Worm (Caenorhabditis elegans) whole organism, mixed stage, embryonic: ENCODE measurements around the gene srz-97.

ENCODE experiments used
- blmp-1 ChIP-seq: fragments of 150-350 bp; optimal IDR thresholded peaks from 2 replicates; lab custom pipeline; 2014; ENCODE audit warnings: missing biosample characterization, missing genetic modification characterization
- ceh-39 ChIP-seq: fragments of 150-350 bp; optimal IDR thresholded peaks from 2 replicates; lab custom pipeline; 2014; ENCODE audit warnings: missing biosample characterization, missing genetic modification characterization
- ces-1 ChIP-seq: fragments of 150-350 bp; optimal IDR thresholded peaks from 2 replicates; lab custom pipeline; 2014; ENCODE audit warnings: missing biosample characterization, missing genetic modification reagents, missing genetic modification characterization
- cnd-1 ChIP-seq: fragments of 200-800 bp; sonication (Bioruptor generic); optimal IDR thresholded peaks from 2 replicates; lab custom pipeline; 2018; ENCODE audit warnings: mild to moderate bottlenecking, missing genetic modification characterization, missing compliant biosample characterization
- ham-2 ChIP-seq: fragments of 200-800 bp; sonication (Bioruptor generic); optimal IDR thresholded peaks from 2 replicates; lab custom pipeline; 2018; ENCODE audit warnings: mild to moderate bottlenecking, missing genetic modification characterization, missing compliant biosample characterization
- hlh-1 ChIP-seq: fragments of 150-350 bp; optimal IDR thresholded peaks from 2 replicates; lab custom pipeline; 2014; ENCODE audit warnings: missing biosample characterization, missing genetic modification reagents, missing genetic modification characterization
- lsy-2 ChIP-seq: fragments of 150-350 bp; optimal IDR thresholded peaks from 2 replicates; lab custom pipeline; 2014; ENCODE audit warnings: missing biosample characterization, missing genetic modification characterization
- nhr-12 ChIP-seq: fragments of 150-350 bp; optimal IDR thresholded peaks from 2 replicates; lab custom pipeline; 2014; ENCODE audit warnings: missing biosample characterization, missing genetic modification characterization
- nhr-2 ChIP-seq: fragments of 150-350 bp; optimal IDR thresholded peaks from 2 replicates; lab custom pipeline; 2014; ENCODE audit warnings: missing biosample characterization, missing genetic modification characterization
- nhr-28 ChIP-seq: fragments of 150-350 bp; optimal IDR thresholded peaks from 2 replicates; lab custom pipeline; 2014; ENCODE audit warnings: missing biosample characterization, missing genetic modification characterization
- nhr-76 ChIP-seq: sonication (generic microtip); optimal IDR thresholded peaks from 2 replicates; lab custom pipeline; 2017; ENCODE audit warnings: missing biosample characterization, missing genetic modification characterization
- pha-4 ChIP-seq: fragments of 150-350 bp; optimal IDR thresholded peaks from 2 replicates; lab custom pipeline; 2018; ENCODE audit warnings: missing biosample characterization, missing genetic modification reagents, missing genetic modification characterization
- unc-120 ChIP-seq: sonication (generic microtip); optimal IDR thresholded peaks from 2 replicates; lab custom pipeline; 2017; ENCODE audit warnings: missing genetic modification characterization, missing compliant biosample characterization; ENCODE audit not compliant: poor library complexity, severe bottlenecking

srz-97 gene

DNA sequence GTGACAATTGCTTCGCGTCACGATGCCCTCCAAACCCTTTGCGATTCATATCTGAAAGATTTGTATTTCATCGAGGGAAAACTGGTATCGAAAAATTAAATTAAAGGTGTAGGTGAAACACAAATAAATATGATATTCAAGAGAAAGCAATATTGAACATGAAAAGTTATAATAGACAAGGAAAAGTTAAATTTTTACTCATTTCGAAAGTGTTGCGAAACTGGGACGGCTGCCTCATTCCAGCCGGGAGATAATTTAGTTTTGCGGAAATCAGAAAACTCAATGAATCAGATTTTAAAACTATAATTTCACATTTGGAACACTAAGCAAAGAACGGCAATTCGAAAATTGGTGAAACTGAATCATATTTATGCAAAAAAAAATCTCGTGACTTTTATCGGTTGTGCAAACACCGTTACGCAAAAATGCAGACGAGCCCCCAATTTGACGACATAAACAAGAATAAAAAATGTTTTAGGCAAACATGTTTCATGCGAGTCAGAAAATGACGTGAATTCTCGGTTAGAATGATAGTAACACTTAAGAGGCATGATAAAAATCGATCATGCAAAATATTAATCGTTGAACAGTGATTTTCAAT lies 53.0 kb downstream of the srz-97 start, which contains the start of the genes nxf-1 and C15H11.11:
nxf-1 (minus strand) TSS at position 51 of the 601 bp plus-strand sequence.
C15H11.11 (plus strand) TSS at position 536 of the 601 bp plus-strand sequence.
- TF ChIP-seq cnd-1: no peak
- TF ChIP-seq blmp-1 (tag; lab: Kevin White, UChicago): no peak
- no peak for TF ChIP-seq nhr-12
- TF ChIP-seq nhr-28: no peak
- TF ChIP-seq pha-4 (tag; lab: Kevin White, UChicago): peak; percentile 13
- TF ChIP-seq ceh-39 (tag; lab: Kevin White, UChicago): peak; percentile 94
- peak; percentile 56 for TF ChIP-seq ces-1
- no peak for TF ChIP-seq nhr-76 (tag; lab: Kevin White, UChicago)
- no peak for TF ChIP-seq ham-2 (GFP tag; lab: Kevin White, UChicago)

DNA sequence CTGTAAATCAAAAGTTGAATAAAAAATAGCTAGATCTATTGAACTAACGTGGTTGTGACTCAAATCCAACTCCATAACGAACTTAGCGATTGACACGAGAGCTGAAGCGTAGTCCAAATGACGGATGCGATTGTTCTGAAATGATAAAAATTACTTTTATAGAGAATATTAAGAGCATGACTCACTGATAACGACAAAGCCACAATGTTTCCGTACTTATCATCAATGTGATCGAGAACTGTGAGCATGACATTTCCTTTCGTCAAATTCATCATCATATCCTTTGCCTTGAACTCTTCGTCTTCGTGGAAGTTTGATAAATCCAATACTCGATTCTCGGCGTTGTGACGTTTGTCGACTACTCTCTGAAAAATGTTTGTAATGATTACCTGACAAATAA lies 54.0 kb downstream of the srz-97 start:
- TF ChIP-seq cnd-1: no peak
- TF ChIP-seq nhr-2: no peak
- TF ChIP-seq lsy-2 (tag; lab: Kevin White, UChicago): no peak
- TF ChIP-seq hlh-1 (tag; lab: Kevin White, UChicago): no peak
- no peak for TF ChIP-seq unc-120 (tag; lab: Kevin White, UChicago)
